Worm (Caenorhabditis elegans): ENCODE measurements around the gene ZK177.3.

The ZK177.3 gene

ce11 chrII:5543476-5544144, 28.0 kb downstream of the ZK177.3 start (continued):
- TF ChIP-seq T26A5.8 (tag; optimal IDR thresholded peaks at IDR 0.05) (peak; percentile 40), cebp-1 (GFP tag; IDR thresholded peaks at IDR 0.05) (peak; percentile 69), cebp-1 (tag; optimal IDR thresholded peaks at IDR 0.05) (peak; percentile 95), let-526 (GFP tag; IDR thresholded peaks at IDR 0.05) (peak; percentile 94), cebp-2 (GFP tag; IDR thresholded peaks at IDR 0.05) (peak; percentile 83; the same call in 1 of the 2 replicates), lin-54 (GFP tag; optimal IDR thresholded peaks at IDR 0.05) (peak; percentile 93), hlh-12 (tag; optimal IDR thresholded peaks at IDR 0.05) (peak; percentile 39), attf-6 (GFP tag; IDR thresholded peaks at IDR 0.05) (peak; percentile 100), F49E8.2 (tag; optimal IDR thresholded peaks at IDR 0.05; ENCODE audit: insufficient read depth) (peak; percentile 59), nhr-90 (tag; optimal IDR thresholded peaks at IDR 0.05) (peak; percentile 69), madf-8 (GFP tag; conservative IDR thresholded peaks at IDR 0.05) (peak; percentile 49), die-1 (tag; optimal IDR thresholded peaks at IDR 0.05) (peak; percentile 64), sptf-2 (GFP tag; optimal IDR thresholded peaks at IDR 0.05) (peak; percentile 10), F52B5.7 (tag; optimal IDR thresholded peaks at IDR 0.05) (peak; percentile 96), rcor-1 (GFP tag; IDR thresholded peaks at IDR 0.05) (peak; percentile 92), mel-28 (tag; optimal IDR thresholded peaks at IDR 0.05; ENCODE audit: borderline replicate concordance) (peak; percentile 91), C06A6.2 (GFP tag; conservative IDR thresholded peaks at IDR 0.05) (peak; percentile 96), F39B2.1 (GFP tag; IDR thresholded peaks at IDR 0.05) (peak; percentile 8; the same call in 1 of the 2 replicates), F37B4.10 (GFP tag; IDR thresholded peaks at IDR 0.05) (peak; percentile 92; the same call in 1 of the 2 replicates), Y53G8AR.9 (GFP tag; conservative IDR thresholded peaks at IDR 0.05) (peak; percentile 95), hsf-1 (GFP tag; IDR thresholded peaks at IDR 0.05) (peak; percentile 67), B0035.1 (tag; optimal IDR thresholded peaks at IDR 0.05) (peak; percentile 94), ztf-28 (GFP tag; IDR thresholded peaks at IDR 0.05) (peak; percentile 63; the same call in 1 of the 2 replicates), atf-7 (tag; optimal IDR thresholded peaks at IDR 0.05) (peak; percentile 98), egl-18 (GFP tag; IDR thresholded peaks at IDR 0.05) (peak; percentile 88), efl-1 (GFP tag; optimal IDR thresholded peaks at IDR 0.05) (peak; percentile 47), ztf-18 (tag; optimal IDR thresholded peaks at IDR 0.05) (peak; percentile 77), snpc-4 (GFP tag; optimal IDR thresholded peaks at IDR 0.05) (peak; percentile 98), snpc-4 (tag; optimal IDR thresholded peaks at IDR 0.05) (peak; percentile 99 to 100 (median 100)), ceh-27 (GFP tag; optimal IDR thresholded peaks at IDR 0.05) (peak; percentile 98), hlh-26 (GFP tag; conservative IDR thresholded peaks at IDR 0.05) (no peak), nhr-80 (tag; optimal IDR thresholded peaks at IDR 0.05) (peak; percentile 45), tbx-9 (tag; optimal IDR thresholded peaks at IDR 0.05; ENCODE audit: borderline replicate concordance) (no peak), ceh-79 (tag; optimal IDR thresholded peaks at IDR 0.05) (peak; percentile 95), Y67H2A.10 (GFP tag; conservative IDR thresholded peaks at IDR 0.05) (peak; percentile 73), aptf-2 (GFP tag; conservative IDR thresholded peaks at IDR 0.05) (peak; percentile 72; the same call in 1 of the 2 replicates), F57A8.1 (GFP tag; optimal IDR thresholded peaks at IDR 0.05) (peak; percentile 78), D2030.7 (GFP tag; IDR thresholded peaks at IDR 0.05) (peak; percentile 78), nhr-27 (tag; optimal IDR thresholded peaks at IDR 0.05) (peak; percentile 89), tlf-1 (GFP tag; optimal IDR thresholded peaks at IDR 0.05) (peak; percentile 94), nhr-120 (GFP tag; IDR thresholded peaks at IDR 0.05) (0 out of 2 replicates have a peak, but pooled peaks have one; percentile 35), Y79H2A.3 (GFP tag; conservative IDR thresholded peaks at IDR 0.05) (peak; percentile 68; the same call in 1 of the 2 replicates), let-607 (tag; optimal IDR thresholded peaks at IDR 0.05) (peak; percentile 79 to 91), lin-40 (tag; optimal IDR thresholded peaks at IDR 0.05) (peak; percentile 99), attf-3 (GFP tag; conservative IDR thresholded peaks at IDR 0.05) (peak; percentile 81), snpc-1.1 (tag; optimal IDR thresholded peaks at IDR 0.05; ENCODE audit: insufficient read depth) (peak; percentile 95), chd-7 (tag; optimal IDR thresholded peaks at IDR 0.05) (peak; percentile 97)
